Fruit fly (Drosophila melanogaster): Measurements from ENCODE around the gene Ptpmeg.

Gene Ptpmeg

DNA sequence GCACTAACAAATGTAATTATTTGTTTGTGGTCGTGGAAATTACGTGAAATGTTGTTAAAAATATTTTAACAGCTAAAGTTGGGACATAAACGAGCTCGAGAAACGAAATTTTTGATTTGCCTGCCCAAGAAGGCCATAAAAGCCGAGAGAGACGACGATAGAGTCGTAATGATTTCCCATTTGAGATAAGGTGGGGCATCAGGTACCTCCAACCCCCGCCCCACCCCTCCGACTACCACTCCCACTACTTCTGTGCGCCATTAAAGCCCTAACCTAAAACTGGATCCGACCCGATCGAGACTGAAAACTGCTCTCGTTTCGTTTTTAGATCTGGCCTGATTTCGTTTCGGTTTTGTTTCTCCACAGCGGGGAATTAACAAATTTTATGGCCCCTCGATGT, 72.4 kb downstream of the Ptpmeg start:
- peak; percentile 76 for TF ChIP-seq Nf-YC (tag; optimal IDR thresholded peaks at IDR 0.05)
- peak; percentile 57 for TF ChIP-seq CG13894 (tag; optimal IDR thresholded peaks at IDR 0.05)
- TF ChIP-seq gro (GFP tag; optimal IDR thresholded peaks at IDR 0.05) = no peak
- TF ChIP-seq E2f1 (GFP tag; IDR thresholded peaks at IDR 0.05) = no peak
- TF ChIP-seq gcm2 (GFP tag; optimal IDR thresholded peaks at IDR 0.05) = no peak
- no peak for TF ChIP-seq Jarid2 (GFP tag; optimal IDR thresholded peaks at IDR 0.05)
- TF ChIP-seq Bteb2 (GFP tag; optimal IDR thresholded peaks at IDR 0.05) = no peak
- no peak for TF ChIP-seq Asciz (GFP tag; optimal IDR thresholded peaks at IDR 0.05)
- TF ChIP-seq CG1792 (GFP tag; optimal IDR thresholded peaks at IDR 0.05) = no peak
- no peak for TF ChIP-seq Neu2 (GFP tag; optimal IDR thresholded peaks at IDR 0.05; ENCODE audit: borderline replicate concordance)
- TF ChIP-seq HmgZ (tag; optimal IDR thresholded peaks at IDR 0.05) = no peak
- TF ChIP-seq sob (GFP tag; IDR thresholded peaks at IDR 0.05) = no peak
- no peak for TF ChIP-seq ac (GFP tag; optimal IDR thresholded peaks at IDR 0.05)
- TF ChIP-seq CG15269 (tag; optimal IDR thresholded peaks at IDR 0.05) = peak; percentile 39
- no peak for TF ChIP-seq lbe (GFP tag; optimal IDR thresholded peaks at IDR 0.05)
- no peak for TF ChIP-seq Elba2 (GFP tag; optimal IDR thresholded peaks at IDR 0.05)
- TF ChIP-seq gt (GFP tag; IDR thresholded peaks at IDR 0.05) = no peak
- peak; percentile 4 for TF ChIP-seq bigmax (GFP tag; optimal IDR thresholded peaks at IDR 0.05)
- peak; percentile 61 for TF ChIP-seq crol (GFP tag; IDR thresholded peaks at IDR 0.05)
- peak; percentile 19 for TF ChIP-seq Deaf1 (tag; optimal IDR thresholded peaks at IDR 0.05)
- TF ChIP-seq Eip74EF (GFP tag; optimal IDR thresholded peaks at IDR 0.05) = no peak
- no peak for TF ChIP-seq nom (GFP tag; optimal IDR thresholded peaks at IDR 0.05)
- TF ChIP-seq shn (GFP tag; optimal IDR thresholded peaks at IDR 0.05) = no peak
- peak; percentile 71 for TF ChIP-seq Abd-B (GFP tag; optimal IDR thresholded peaks at IDR 0.05)
- no peak for TF ChIP-seq CG17328 (GFP tag; IDR thresholded peaks at IDR 0.05)
- TF ChIP-seq grn (GFP tag; optimal IDR thresholded peaks at IDR 0.05) = peak; percentile 86
- TF ChIP-seq sr (GFP tag; IDR thresholded peaks at IDR 0.05) = peak; percentile 23; the same call in 1 of the 3 replicates
- 0 out of 2 replicates have a peak, but pooled peaks have one; percentile 49 for TF ChIP-seq CG10321 (GFP tag; IDR thresholded peaks at IDR 0.05)
- TF ChIP-seq Nf-YB (GFP tag; optimal IDR thresholded peaks at IDR 0.05) = peak; percentile 68

All from whole organism, embryonic.